Worm (Caenorhabditis elegans) whole organism, L4/young adult: ENCODE data around the gene srb-6.

Experiments
- W03F9.2 ChIP-seq: fragments of 150-350 bp; optimal IDR thresholded peaks from 2 replicates; lab custom pipeline; 2014; ENCODE audit warnings: missing biosample characterization, missing genetic modification characterization
- dao-5 ChIP-seq: sonication (generic microtip); optimal IDR thresholded peaks from 2 replicates; lab custom pipeline; 2016; ENCODE audit warnings: missing genotype, missing genetic modification characterization, moderate library complexity, missing compliant biosample characterization
- him-1 ChIP-seq: sonication (generic microtip); optimal IDR thresholded peaks from 2 replicates; lab custom pipeline; 2016; ENCODE audit warnings: missing genotype, missing genetic modification reagents, missing genetic modification characterization, missing compliant biosample characterization

- TF ChIP-seq dao-5 (tag; lab: Kevin White, UChicago) (no peak), him-1 (no peak), W03F9.2 (tag; lab: Kevin White, UChicago) (no peak)
Measured at ce11 chrII:10182634-10183033, 12.1 kb upstream of the srb-6 start, which contains the start of gene srd-1.
